Worm (Caenorhabditis elegans) whole organism, late embryonic: ENCODE results near the gene irld-50.

ENCODE experiments used
- K02D7.2 ChIP-seq: sonication (generic microtip); optimal IDR thresholded peaks from 2 replicates; lab custom pipeline; 2017; ENCODE audit warnings: mild to moderate bottlenecking, missing genetic modification characterization, missing compliant biosample characterization
- T23F11.4 ChIP-seq: fragments of 200-800 bp; sonication (Bioruptor generic); optimal IDR thresholded peaks from 2 replicates; lab custom pipeline; 2018; ENCODE audit warnings: mild to moderate bottlenecking, missing genetic modification characterization, missing compliant biosample characterization
- ceh-19 ChIP-seq: fragments of 200-800 bp; sonication (Bioruptor generic); optimal IDR thresholded peaks from 2 replicates; lab custom pipeline; 2018; ENCODE audit warnings: mild to moderate bottlenecking, missing genetic modification characterization, missing compliant biosample characterization
- ceh-2 ChIP-seq: sonication (generic microtip); optimal IDR thresholded peaks from 2 replicates; lab custom pipeline; 2016; ENCODE audit warnings: missing genotype, missing genetic modification characterization, missing compliant biosample characterization
- ceh-30 ChIP-seq: fragments of 150-350 bp; optimal IDR thresholded peaks from 2 replicates; lab custom pipeline; 2014; ENCODE audit warnings: missing biosample characterization, missing genetic modification characterization
- ceh-31 ChIP-seq: sonication (generic microtip); optimal IDR thresholded peaks from 2 replicates; lab custom pipeline; 2016; ENCODE audit warnings: missing genetic modification characterization, missing compliant biosample characterization
- ceh-34 ChIP-seq: sonication (generic microtip); optimal IDR thresholded peaks from 2 replicates; lab custom pipeline; 2016; ENCODE audit warnings: mild to moderate bottlenecking, missing genetic modification characterization, missing compliant biosample characterization
- ceh-45 ChIP-seq: fragments of 200-800 bp; sonication (Bioruptor generic); IDR thresholded peaks from 2 replicates; pipeline ENCODE4 v1.3.6; 2022; ENCODE audit warnings: missing genetic modification reagents, missing genetic modification characterization, missing compliant biosample characterization
- ceh-48 ChIP-seq: sonication (generic microtip); optimal IDR thresholded peaks from 2 replicates; lab custom pipeline; 2016; ENCODE audit warnings: missing genetic modification characterization, inconsistent platforms, missing compliant biosample characterization
- ceh-6 ChIP-seq: fragments of 200-800 bp; sonication (Bioruptor generic); optimal IDR thresholded peaks from 2 replicates; lab custom pipeline; 2018; ENCODE audit warnings: mild to moderate bottlenecking, missing genetic modification characterization, missing compliant biosample characterization
- dmd-4 ChIP-seq: sonication (generic microtip); optimal IDR thresholded peaks from 2 replicates; lab custom pipeline; 2016; ENCODE audit warnings: borderline replicate concordance, missing genetic modification characterization, missing compliant biosample characterization
- elt-4 ChIP-seq: sonication (generic microtip); optimal IDR thresholded peaks from 2 replicates; lab custom pipeline; 2016; ENCODE audit warnings: missing genetic modification characterization, missing compliant biosample characterization
- ets-4 ChIP-seq: sonication (generic microtip); optimal IDR thresholded peaks from 2 replicates; lab custom pipeline; 2016; ENCODE audit warnings: missing genetic modification characterization, missing compliant biosample characterization
- fkh-10 ChIP-seq: fragments of 150-350 bp; optimal IDR thresholded peaks from 2 replicates; lab custom pipeline; 2014; ENCODE audit warnings: missing biosample characterization, missing genetic modification reagents, missing genetic modification characterization
- fkh-6 ChIP-seq: sonication (generic microtip); optimal IDR thresholded peaks from 2 replicates; lab custom pipeline; 2016; ENCODE audit warnings: missing genetic modification characterization, missing compliant biosample characterization
- gmeb-2 ChIP-seq: sonication (generic microtip); optimal IDR thresholded peaks from 2 replicates; lab custom pipeline; 2016; ENCODE audit warnings: missing genetic modification characterization, inconsistent platforms, missing compliant biosample characterization
- hlh-13 ChIP-seq: fragments of 200-800 bp; sonication (Bioruptor generic); optimal IDR thresholded peaks from 2 replicates; lab custom pipeline; 2018; ENCODE audit warnings: mild to moderate bottlenecking, missing genetic modification characterization, missing compliant biosample characterization
- hlh-15 ChIP-seq: sonication (generic microtip); optimal IDR thresholded peaks from 2 replicates; lab custom pipeline; 2016; ENCODE audit warnings: missing genetic modification characterization, missing compliant biosample characterization
- lin-11 ChIP-seq: fragments of 200-800 bp; sonication (Bioruptor generic); optimal IDR thresholded peaks from 2 replicates; lab custom pipeline; 2018; ENCODE audit warnings: mild to moderate bottlenecking, missing genetic modification characterization, missing compliant biosample characterization
- mec-3 ChIP-seq: sonication (generic microtip); optimal IDR thresholded peaks from 2 replicates; lab custom pipeline; 2016; ENCODE audit warnings: borderline replicate concordance, missing genetic modification characterization, missing compliant biosample characterization
- nhr-11 ChIP-seq: fragments of 150-350 bp; optimal IDR thresholded peaks from 2 replicates; lab custom pipeline; 2014; ENCODE audit warnings: missing biosample characterization, missing genetic modification characterization
- nhr-232 ChIP-seq: sonication (generic microtip); optimal IDR thresholded peaks from 2 replicates; lab custom pipeline; 2016; ENCODE audit warnings: missing genetic modification characterization, missing compliant biosample characterization
- npax-4 ChIP-seq: sonication (generic microtip); optimal IDR thresholded peaks from 2 replicates; lab custom pipeline; 2016; ENCODE audit warnings: missing genetic modification characterization, missing compliant biosample characterization
- pag-3 ChIP-seq: sonication (generic microtip); optimal IDR thresholded peaks from 2 replicates; lab custom pipeline; 2016; ENCODE audit warnings: missing compliant biosample characterization, missing genetic modification characterization, borderline replicate concordance
- pat-9 ChIP-seq: fragments of 200-800 bp; sonication (Bioruptor generic); optimal IDR thresholded peaks from 2 replicates; lab custom pipeline; 2018; ENCODE audit warnings: mild to moderate bottlenecking, missing genetic modification characterization, moderate library complexity, missing compliant biosample characterization
- pha-2 ChIP-seq: sonication (generic microtip); optimal IDR thresholded peaks from 2 replicates; lab custom pipeline; 2017; ENCODE audit warnings: mild to moderate bottlenecking, missing genetic modification characterization, missing compliant biosample characterization
- pha-4 ChIP-seq: fragments of 150-350 bp; optimal IDR thresholded peaks from 2 replicates; lab custom pipeline; 2018; ENCODE audit warnings: missing biosample characterization, missing genetic modification reagents, missing genetic modification characterization
- pros-1 ChIP-seq: fragments of 150-350 bp; optimal IDR thresholded peaks from 2 replicates; lab custom pipeline; 2014; ENCODE audit warnings: missing biosample characterization, missing genetic modification reagents, missing genetic modification characterization
- ref-2 ChIP-seq: sonication (generic microtip); optimal IDR thresholded peaks from 2 replicates; lab custom pipeline; 2016; ENCODE audit warnings: missing genetic modification characterization, missing compliant biosample characterization
- rnt-1 ChIP-seq: sonication (generic microtip); optimal IDR thresholded peaks from 2 replicates; lab custom pipeline; 2016; ENCODE audit warnings: missing genetic modification characterization, missing compliant biosample characterization
- sox-2 ChIP-seq: fragments of 200-800 bp; sonication (Bioruptor generic); IDR thresholded peaks from 2 replicates; pipeline ENCODE4 v1.3.6; 2022; ENCODE audit warnings: missing genetic modification reagents, missing genetic modification characterization, missing compliant biosample characterization
- syd-9 ChIP-seq: sonication (generic microtip); optimal IDR thresholded peaks from 2 replicates; lab custom pipeline; 2016; ENCODE audit warnings: mild to moderate bottlenecking, missing genetic modification characterization, moderate library complexity, missing compliant biosample characterization
- unc-55 ChIP-seq: sonication (generic microtip); optimal IDR thresholded peaks from 2 replicates; lab custom pipeline; 2017; ENCODE audit warnings: missing biosample characterization, missing genetic modification reagents, missing genetic modification characterization
- unc-86 ChIP-seq: sonication (generic microtip); optimal IDR thresholded peaks from 2 replicates; lab custom pipeline; 2016; ENCODE audit warnings: missing genetic modification characterization, missing compliant biosample characterization
- zip-5 ChIP-seq: sonication (generic microtip); optimal IDR thresholded peaks from 2 replicates; lab custom pipeline; 2016; ENCODE audit warnings: missing genetic modification characterization, missing compliant biosample characterization

irld-50 gene

DNA sequence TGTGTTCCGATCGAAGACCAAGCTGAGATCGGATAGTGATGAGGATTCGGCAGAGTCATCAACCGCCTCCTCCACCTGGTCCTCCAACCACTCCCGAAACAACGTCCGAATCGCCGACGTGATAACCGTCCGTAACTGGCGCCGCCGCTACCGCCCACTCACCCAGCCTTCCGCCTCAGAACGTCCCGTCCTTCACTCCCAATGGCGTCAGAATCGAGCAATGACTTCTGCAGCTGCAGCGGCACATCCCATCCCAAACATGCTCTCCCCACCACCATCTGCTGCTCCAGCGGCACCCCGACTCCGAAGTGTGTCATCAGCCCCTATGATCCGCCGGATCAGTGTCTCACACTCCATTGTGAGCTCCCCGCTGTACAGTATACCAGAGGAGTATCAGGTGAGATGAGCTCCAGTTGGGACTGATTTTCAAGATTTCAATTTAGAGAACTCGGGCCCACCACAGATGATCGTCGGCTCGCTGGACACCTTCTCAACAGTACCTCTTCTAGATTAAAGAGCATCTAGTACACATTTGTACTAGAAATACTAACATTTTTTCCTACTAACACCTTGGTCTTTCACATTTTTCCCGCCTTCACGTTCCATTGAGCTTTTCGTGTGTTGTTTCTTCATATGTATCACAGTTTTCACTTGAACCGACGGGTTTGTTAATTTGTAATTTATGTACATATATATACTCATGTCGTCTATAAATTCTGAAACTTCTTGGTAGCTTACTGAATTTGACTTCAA is 17.9 kb downstream of the irld-50 start:
- TF ChIP-seq syd-9, result no peak
- TF ChIP-seq sox-2 (GFP tag; lab: Robert Waterston, UW), result no peak
- no peak for TF ChIP-seq elt-4 (tag; lab: Kevin White, UChicago)
- no peak for TF ChIP-seq unc-55
- no peak for TF ChIP-seq hlh-13 (GFP tag; lab: Kevin White, UChicago)
- no peak for TF ChIP-seq pag-3 (tag; lab: Kevin White, UChicago)
- TF ChIP-seq pros-1 (tag; lab: Kevin White, UChicago), result no peak
- no peak for TF ChIP-seq ceh-34 (tag; lab: Kevin White, UChicago)
- TF ChIP-seq gmeb-2 (tag; lab: Kevin White, UChicago), result no peak
- TF ChIP-seq nhr-11 (tag; lab: Kevin White, UChicago), result no peak
- TF ChIP-seq ceh-2 (tag; lab: Kevin White, UChicago), result no peak
- no peak for TF ChIP-seq ceh-6 (GFP tag; lab: Kevin White, UChicago)
- TF ChIP-seq K02D7.2 (tag; lab: Kevin White, UChicago), result no peak
- no peak for TF ChIP-seq dmd-4 (tag; lab: Kevin White, UChicago)
- TF ChIP-seq, all 69 proteins: peak for 0

DNA sequence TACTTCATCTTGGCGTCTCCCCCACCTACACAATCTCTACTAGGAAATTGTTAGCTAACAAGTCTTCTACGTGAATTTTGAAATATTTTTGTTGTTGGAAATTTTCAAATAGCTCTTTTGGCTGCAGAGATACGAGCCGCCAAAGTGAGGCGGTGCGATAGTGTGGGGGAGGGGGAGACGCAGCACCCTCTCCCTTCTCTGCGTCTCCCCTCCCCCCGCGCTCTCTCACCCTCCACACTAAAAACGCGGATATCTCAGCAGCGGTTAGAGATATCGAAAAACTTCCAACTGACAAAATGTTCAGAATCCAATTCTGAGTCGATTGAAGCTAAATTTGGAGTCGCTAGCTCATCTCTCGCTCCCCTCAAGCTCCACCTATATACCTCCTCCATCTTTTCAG is 18.8 kb downstream of the irld-50 start:
- no peak for TF ChIP-seq T23F11.4 (GFP tag; lab: Kevin White, UChicago)
- no peak for TF ChIP-seq nhr-11 (tag; lab: Kevin White, UChicago)
- TF ChIP-seq ceh-45 (GFP tag; lab: Robert Waterston, UW), result no peak
- no peak for TF ChIP-seq hlh-15 (tag; lab: Kevin White, UChicago)
- no peak for TF ChIP-seq gmeb-2 (tag; lab: Kevin White, UChicago)

DNA sequence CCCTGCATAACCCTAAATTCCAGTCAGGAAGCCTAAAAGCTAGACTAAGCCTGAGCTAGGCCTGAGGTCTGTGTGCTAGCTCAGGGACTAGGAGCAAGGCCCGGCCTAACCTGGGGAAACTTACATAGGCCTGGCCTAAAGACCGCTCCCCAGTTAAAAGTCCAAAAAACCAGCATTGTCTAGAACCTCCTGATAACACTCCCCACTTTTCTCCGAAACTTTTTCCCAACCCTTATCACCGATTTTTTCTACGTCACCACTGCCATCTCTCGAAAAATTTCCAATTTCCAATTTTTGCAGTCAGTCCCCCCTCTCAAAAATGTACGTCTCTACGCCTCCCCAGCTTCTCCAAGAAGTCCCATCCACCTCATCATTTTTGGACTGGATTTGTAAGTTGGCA is 20.2 kb downstream of the irld-50 start, which contains the start of gene ZK355.2:
Gene ZK355.2 (plus strand): TSS at position 301 of the 400 bp plus-strand sequence.
- TF ChIP-seq ets-4, result no peak
- no peak for TF ChIP-seq unc-86 (tag; lab: Kevin White, UChicago)
- TF ChIP-seq ref-2, result no peak
- TF ChIP-seq zip-5 (tag; lab: Kevin White, UChicago), result no peak
- TF ChIP-seq pha-2 (tag; lab: Kevin White, UChicago), result no peak
- no peak for TF ChIP-seq ceh-48 (tag; lab: Kevin White, UChicago)
- TF ChIP-seq mec-3, result no peak
- no peak for TF ChIP-seq npax-4 (tag; lab: Kevin White, UChicago)
- TF ChIP-seq nhr-232 (tag; lab: Kevin White, UChicago), result no peak
- no peak for TF ChIP-seq rnt-1 (tag; lab: Kevin White, UChicago)
- TF ChIP-seq, all 69 proteins: peak for 0

DNA sequence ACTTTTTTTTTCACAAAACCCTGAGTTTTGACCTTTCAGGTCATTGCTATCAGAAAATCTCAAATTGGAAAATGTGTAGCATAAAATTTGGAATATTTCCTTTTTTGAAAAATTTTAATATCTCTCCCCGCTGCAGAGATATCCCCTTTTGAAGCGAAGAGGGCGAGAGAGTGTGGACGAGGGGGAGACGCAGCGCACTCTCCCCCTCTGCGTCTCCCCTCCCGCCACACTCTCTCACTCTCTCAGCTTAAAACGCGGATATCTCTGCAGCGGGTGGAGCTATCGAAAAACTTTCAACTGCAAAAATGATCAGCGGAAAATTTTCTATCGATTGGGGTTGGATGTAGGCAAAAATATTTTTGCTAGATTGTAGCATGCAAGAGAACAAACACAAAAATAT is 21.1 kb downstream of the irld-50 start:
- no peak for TF ChIP-seq gmeb-2 (tag; lab: Kevin White, UChicago)
- TF ChIP-seq pha-4 (tag; lab: Kevin White, UChicago), result no peak
- TF ChIP-seq pat-9 (tag; lab: Kevin White, UChicago), result no peak
- TF ChIP-seq ceh-48 (tag; lab: Kevin White, UChicago), result no peak
- TF ChIP-seq ceh-31 (tag; lab: Kevin White, UChicago), result no peak
- no peak for TF ChIP-seq ceh-30
- no peak for TF ChIP-seq zip-5 (tag; lab: Kevin White, UChicago)
- TF ChIP-seq nhr-11 (tag; lab: Kevin White, UChicago), result no peak
- TF ChIP-seq ceh-19 (GFP tag; lab: Kevin White, UChicago), result no peak
- no peak for TF ChIP-seq unc-86 (tag; lab: Kevin White, UChicago)
- TF ChIP-seq fkh-6, result no peak
- TF ChIP-seq nhr-232 (tag; lab: Kevin White, UChicago), result no peak
- no peak for TF ChIP-seq lin-11 (tag; lab: Kevin White, UChicago)
- no peak for TF ChIP-seq mec-3
- TF ChIP-seq fkh-10, result no peak
- TF ChIP-seq, all 69 proteins: peak for 0
